Worm (Caenorhabditis elegans) whole organism, young adult: ENCODE data around the gene snr-5.

Experiments
- attf-3 ChIP-seq: fragments of 200-800 bp; sonication (Bioruptor generic); conservative IDR thresholded peaks from 2 replicates; pipeline ENCODE4 v1.3.6; 2022; ENCODE audit warnings: missing genetic modification reagents, missing genetic modification characterization, missing compliant biosample characterization
- xnd-1 ChIP-seq: sonication (generic microtip); optimal IDR thresholded peaks from 2 replicates; lab custom pipeline; 2016; ENCODE audit warnings: missing genotype, missing genetic modification reagents, missing genetic modification characterization, missing compliant biosample characterization

DNA sequence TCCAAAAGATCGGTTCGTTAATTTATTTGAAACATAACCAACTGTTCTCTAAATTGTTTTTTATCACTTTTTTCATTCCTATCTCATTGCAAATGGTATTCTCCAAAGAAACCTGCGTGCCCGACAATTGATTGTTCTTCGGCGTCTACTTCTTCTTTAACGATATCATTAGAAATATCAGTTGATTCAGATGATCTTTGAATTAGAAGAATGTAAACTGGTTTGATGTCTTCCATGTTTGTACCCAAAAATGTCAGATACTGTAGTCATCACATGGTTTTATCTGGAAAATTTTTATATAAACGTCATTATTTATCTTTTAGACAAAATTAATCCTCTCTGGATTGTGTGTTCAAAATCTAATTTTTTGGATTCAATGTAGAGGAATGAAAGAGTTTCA is 35.9 kb downstream of the snr-5 start:
- no peak for TF ChIP-seq xnd-1 (tag; lab: Kevin White, UChicago)
- no peak for TF ChIP-seq attf-3 (GFP tag; lab: Robert Waterston, UW)
